Fruit fly (Drosophila melanogaster) whole organism, wandering third instar larva: Measurements from ENCODE around the gene CG13699.

Source experiments
- Hnf4 ChIP-seq: fragments of 200-800 bp; sonication (Bioruptor generic); optimal IDR thresholded peaks from 2 replicates; lab custom pipeline; 2016; ENCODE audit warnings: missing biosample characterization, mild to moderate bottlenecking, missing genetic modification characterization
- Hr78 ChIP-seq: fragments of >200 bp; optimal IDR thresholded peaks from 2 replicates; lab custom pipeline; 2017; ENCODE audit warnings: missing biosample characterization, missing genetic modification characterization
- Hr83 ChIP-seq: fragments of 200-300 bp; sonication (Bioruptor generic); optimal IDR thresholded peaks from 2 replicates; lab custom pipeline; 2016; ENCODE audit warnings: missing biosample characterization, mild to moderate bottlenecking, missing genetic modification characterization, moderate library complexity; ENCODE audit not compliant: poor library complexity, severe bottlenecking
- OdsH ChIP-seq: fragments of 200-800 bp; sonication (Bioruptor generic); optimal IDR thresholded peaks from 2 replicates; lab custom pipeline; 2016; ENCODE audit warnings: missing biosample characterization, mild to moderate bottlenecking, missing genetic modification characterization
- fru ChIP-seq: fragments of 200-800 bp; sonication (Bioruptor generic); optimal IDR thresholded peaks from 3 replicates; lab custom pipeline; 2016; ENCODE audit warnings: missing biosample characterization, mild to moderate bottlenecking, missing genetic modification characterization
- jim ChIP-seq: fragments of 175-275, 200-325 bp; sonication (Bioruptor generic); optimal IDR thresholded peaks from 2 replicates; lab custom pipeline; 2016; ENCODE audit warnings: missing biosample characterization, mild to moderate bottlenecking, missing genetic modification characterization
- lola ChIP-seq: fragments of >200 bp; optimal IDR thresholded peaks from 2 replicates; lab custom pipeline; 2017; ENCODE audit warnings: missing biosample characterization, missing genetic modification characterization
- pan ChIP-seq: fragments of >200 bp; optimal IDR thresholded peaks from 2 replicates; lab custom pipeline; 2017
- psq ChIP-seq: fragments of 200-800 bp; sonication (Bioruptor generic); optimal IDR thresholded peaks from 3 replicates; lab custom pipeline; 2017; ENCODE audit warnings: missing biosample characterization, mild to moderate bottlenecking, missing genetic modification characterization, moderate library complexity

DNA sequence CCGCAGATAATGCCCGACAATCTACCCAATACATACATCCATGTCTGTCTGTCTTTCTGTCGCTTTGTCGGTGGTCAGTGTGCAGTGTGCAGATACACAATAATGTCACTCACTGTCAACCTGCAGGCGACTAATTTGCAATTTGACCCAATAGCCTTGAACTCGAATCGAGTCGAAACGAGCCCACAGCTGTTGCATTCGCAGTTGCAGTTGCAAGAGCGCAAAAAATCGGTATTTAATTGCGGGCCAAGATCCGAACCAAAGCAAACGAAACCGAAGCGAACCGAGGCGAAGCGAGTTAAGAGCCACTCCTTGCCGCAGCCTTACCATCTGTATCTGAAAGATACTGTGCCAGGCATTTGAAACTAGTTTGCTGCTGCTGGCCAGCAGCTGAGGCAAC lies 12.5 kb upstream of the CG13699 start:
- no peak for TF ChIP-seq jim (GFP tag; lab: Kevin White, UChicago)
- TF ChIP-seq psq, result no peak
- TF ChIP-seq OdsH (GFP tag; lab: Kevin White, UChicago), result no peak
- TF ChIP-seq Hr78 (GFP tag; lab: Kevin White, UChicago), result no peak
- no peak for TF ChIP-seq pan (lab: Kevin White, UChicago)
- TF ChIP-seq fru, result no peak
- no peak for TF ChIP-seq Hnf4
- TF ChIP-seq Hr83, result no peak
- TF ChIP-seq lola (GFP tag; lab: Kevin White, UChicago), result no peak
